Worm (Caenorhabditis elegans): Measurements from ENCODE around the gene lgc-17.

Gene lgc-17

DNA sequence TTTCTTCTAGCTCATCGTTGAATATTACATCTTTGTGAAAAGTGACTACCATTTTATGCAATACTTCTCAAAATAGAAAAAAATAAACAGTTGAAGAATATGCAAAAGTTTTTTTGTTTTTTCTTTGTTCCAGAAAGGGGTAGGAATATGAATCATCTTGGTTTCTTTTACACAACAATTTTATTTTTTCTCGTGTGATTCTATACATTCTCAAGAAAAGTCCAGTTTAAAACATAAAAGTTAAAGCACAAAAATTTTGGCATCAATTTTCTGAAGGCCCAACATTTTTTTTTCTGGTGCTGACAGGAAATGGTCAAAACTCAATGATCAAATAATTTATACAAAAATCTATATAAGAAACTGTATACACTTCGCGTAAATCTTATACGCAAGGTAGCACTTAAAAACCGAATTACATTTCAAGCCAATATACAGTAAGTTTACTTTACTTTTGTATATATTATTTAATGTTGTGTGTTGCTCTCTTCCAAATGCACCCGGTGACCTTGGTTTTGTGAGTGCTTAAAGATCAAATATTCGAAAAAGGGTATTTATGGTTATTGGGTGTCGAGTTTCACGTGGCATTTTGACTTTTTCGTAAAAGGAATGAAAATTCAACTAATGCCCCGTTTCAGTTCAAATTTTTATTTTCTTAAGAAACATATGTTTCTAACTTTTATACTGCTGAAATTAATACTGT, 12.7 kb upstream of the lgc-17 start, which contains the start of the genes W03G11.2 and lgc-13:
Gene W03G11.2 (minus strand): TSS at position 101 of the 700 bp plus-strand sequence.
Gene lgc-13 (plus strand): TSS at position 650 of the 700 bp plus-strand sequence.
- TF ChIP-seq dao-5 (tag; optimal IDR thresholded peaks at IDR 0.05) (no peak), him-1 (tag; optimal IDR thresholded peaks at IDR 0.05) (no peak), W03F9.2 (tag; optimal IDR thresholded peaks at IDR 0.05) (no peak)

- TF ChIP-seq W03F9.2 (tag; optimal IDR thresholded peaks at IDR 0.05) = no peak
- TF ChIP-seq dao-5 (tag; optimal IDR thresholded peaks at IDR 0.05) = no peak
- TF ChIP-seq him-1 (tag; optimal IDR thresholded peaks at IDR 0.05) = no peak
Observed at ce11 chrX:12111213-12111612, 10.2 kb upstream of the lgc-17 start, which contains the start of gene lgc-14. lgc-14 (plus strand) TSS chrX:12111513.

DNA sequence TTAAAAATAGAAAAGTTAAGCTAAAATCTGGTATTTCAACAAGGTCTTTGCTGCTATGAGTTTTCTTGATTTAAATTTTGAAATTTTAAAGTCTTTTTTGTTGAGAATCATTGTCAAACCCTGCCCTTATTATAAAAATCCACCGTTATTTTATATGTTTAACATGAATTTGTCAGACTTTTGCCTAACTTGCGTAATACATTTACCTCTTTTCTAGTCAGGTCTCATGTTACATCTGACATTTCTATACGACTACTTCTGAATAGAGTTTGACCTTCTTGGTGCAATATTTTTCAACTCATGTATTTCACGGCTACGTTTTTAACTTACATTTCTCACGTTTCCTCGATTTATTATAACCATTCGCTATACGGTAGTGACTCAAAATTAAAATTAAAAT, 7.4 kb upstream of the lgc-17 start, which contains the start of gene lgc-15:
Gene lgc-15 (plus strand): TSS at position 301 of the 400 bp plus-strand sequence.
- TF ChIP-seq dao-5 (tag; optimal IDR thresholded peaks at IDR 0.05) = no peak
- TF ChIP-seq him-1 (tag; optimal IDR thresholded peaks at IDR 0.05) = no peak
- TF ChIP-seq W03F9.2 (tag; optimal IDR thresholded peaks at IDR 0.05) = no peak

DNA sequence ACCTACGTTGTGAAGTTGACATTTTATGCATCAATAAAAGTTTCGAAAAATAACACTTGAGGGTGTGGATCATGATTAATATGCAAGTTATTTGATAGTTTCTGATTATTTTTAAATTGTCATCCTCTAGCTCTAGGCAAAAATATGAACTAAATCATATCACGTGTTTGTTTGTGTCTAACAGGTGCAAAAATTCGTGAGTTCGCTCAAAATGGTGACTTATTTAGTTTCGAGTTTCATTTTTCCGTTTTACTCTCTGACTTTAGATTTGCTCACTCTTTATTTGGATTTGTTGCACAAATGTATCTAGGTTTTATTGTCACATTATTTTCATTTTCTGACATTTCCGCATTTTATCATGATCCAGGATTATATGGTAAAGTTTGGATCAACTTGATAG, 3.0 kb upstream of the lgc-17 start, which contains the start of gene lgc-16:
Gene lgc-16 (plus strand): TSS at position 301 of the 400 bp plus-strand sequence.
- TF ChIP-seq him-1 (tag; optimal IDR thresholded peaks at IDR 0.05) (no peak), W03F9.2 (tag; optimal IDR thresholded peaks at IDR 0.05) (no peak)

ce11 chrX:12123152-12123551, 1.8 kb downstream of the lgc-17 start, which contains the start of gene T01H10.11:
T01H10.11 (plus strand) TSS chrX:12123452.
- TF ChIP-seq dao-5 (tag; optimal IDR thresholded peaks at IDR 0.05) (no peak), him-1 (tag; optimal IDR thresholded peaks at IDR 0.05) (no peak), W03F9.2 (tag; optimal IDR thresholded peaks at IDR 0.05) (no peak)

DNA sequence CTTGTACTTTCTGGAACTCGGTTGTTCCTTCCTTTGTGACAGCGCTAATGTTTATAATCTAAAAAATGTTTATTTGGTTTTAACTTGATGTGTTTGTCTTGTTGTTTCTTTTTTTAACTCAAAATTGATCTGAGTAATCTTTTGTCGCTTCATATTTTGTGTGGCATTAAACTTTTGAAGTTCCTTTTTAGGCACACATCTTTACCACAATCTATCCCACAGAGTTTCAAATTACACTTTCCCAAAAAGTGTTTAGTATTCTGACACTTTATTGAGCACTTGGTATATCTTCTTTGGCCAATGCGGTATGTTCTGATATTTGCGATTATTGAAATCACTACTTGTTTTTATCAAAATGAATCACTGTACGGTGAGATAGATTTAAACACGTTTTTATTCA, 3.9 kb downstream of the lgc-17 start, which contains the start of gene lgc-18:
Gene lgc-18 (plus strand): TSS at position 301 of the 400 bp plus-strand sequence.
- TF ChIP-seq dao-5 (tag; optimal IDR thresholded peaks at IDR 0.05) = no peak
- no peak for TF ChIP-seq him-1 (tag; optimal IDR thresholded peaks at IDR 0.05)
- no peak for TF ChIP-seq W03F9.2 (tag; optimal IDR thresholded peaks at IDR 0.05)

DNA sequence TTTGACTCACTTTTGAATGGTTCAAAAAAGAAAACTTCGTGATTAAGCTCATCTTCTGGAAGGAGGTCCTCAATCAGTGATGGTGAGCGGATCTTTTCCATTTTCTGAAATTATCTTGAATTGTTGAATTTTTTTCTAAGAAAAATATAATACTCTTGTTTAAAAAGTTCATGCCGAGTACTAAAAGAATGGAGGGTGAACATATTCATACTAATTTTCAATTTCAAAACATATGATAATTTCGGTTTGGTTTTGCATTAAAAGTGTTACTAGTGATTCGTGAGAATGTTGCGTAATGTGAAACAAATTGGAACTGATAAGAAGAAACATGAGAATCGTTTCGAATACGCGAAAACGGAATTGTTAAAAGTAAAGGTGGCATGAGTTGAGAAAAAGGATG, 19.7 kb downstream of the lgc-17 start, which contains the start of gene lyst-1:
Gene lyst-1 (minus strand): TSS at position 101 of the 400 bp plus-strand sequence.
- TF ChIP-seq dao-5 (tag; optimal IDR thresholded peaks at IDR 0.05) = no peak
- TF ChIP-seq him-1 (tag; optimal IDR thresholded peaks at IDR 0.05) = no peak
- TF ChIP-seq W03F9.2 (tag; optimal IDR thresholded peaks at IDR 0.05) = no peak

ce11 chrX:12142569-12142968, 21.2 kb downstream of the lgc-17 start, which contains the start of gene M153.3:
M153.3 (plus strand) TSS chrX:12142869.
- TF ChIP-seq him-1 (tag; optimal IDR thresholded peaks at IDR 0.05) (no peak), W03F9.2 (tag; optimal IDR thresholded peaks at IDR 0.05) (no peak), dao-5 (tag; optimal IDR thresholded peaks at IDR 0.05) (no peak)

ce11 chrX:12143693-12144092, 22.3 kb downstream of the lgc-17 start, which contains the start of gene M153.5:
M153.5 (plus strand) TSS chrX:12143993.
- no peak for TF ChIP-seq him-1 (tag; optimal IDR thresholded peaks at IDR 0.05)
- TF ChIP-seq dao-5 (tag; optimal IDR thresholded peaks at IDR 0.05) = no peak
- no peak for TF ChIP-seq W03F9.2 (tag; optimal IDR thresholded peaks at IDR 0.05)

DNA sequence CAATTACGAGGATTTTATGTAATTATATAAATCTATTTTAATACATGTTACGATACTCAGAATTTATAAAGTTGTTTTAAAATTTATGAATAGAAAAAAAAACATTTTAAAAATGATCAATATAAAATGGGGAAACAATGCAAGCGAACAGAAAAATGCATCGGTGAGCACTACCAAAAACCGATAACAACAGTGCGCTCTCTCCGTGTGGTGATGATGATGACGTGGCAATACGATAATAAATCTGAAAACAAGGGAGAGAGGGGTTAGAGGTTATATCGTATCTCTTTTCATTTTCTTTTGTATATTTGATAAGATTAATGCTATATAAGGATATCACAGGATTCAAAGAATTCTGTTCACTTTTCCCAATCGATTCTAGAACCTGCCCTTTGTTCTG, 24.5 kb downstream of the lgc-17 start:
- TF ChIP-seq him-1 (tag; optimal IDR thresholded peaks at IDR 0.05) = no peak
- TF ChIP-seq dao-5 (tag; optimal IDR thresholded peaks at IDR 0.05) = no peak
- TF ChIP-seq W03F9.2 (tag; optimal IDR thresholded peaks at IDR 0.05) = no peak

DNA sequence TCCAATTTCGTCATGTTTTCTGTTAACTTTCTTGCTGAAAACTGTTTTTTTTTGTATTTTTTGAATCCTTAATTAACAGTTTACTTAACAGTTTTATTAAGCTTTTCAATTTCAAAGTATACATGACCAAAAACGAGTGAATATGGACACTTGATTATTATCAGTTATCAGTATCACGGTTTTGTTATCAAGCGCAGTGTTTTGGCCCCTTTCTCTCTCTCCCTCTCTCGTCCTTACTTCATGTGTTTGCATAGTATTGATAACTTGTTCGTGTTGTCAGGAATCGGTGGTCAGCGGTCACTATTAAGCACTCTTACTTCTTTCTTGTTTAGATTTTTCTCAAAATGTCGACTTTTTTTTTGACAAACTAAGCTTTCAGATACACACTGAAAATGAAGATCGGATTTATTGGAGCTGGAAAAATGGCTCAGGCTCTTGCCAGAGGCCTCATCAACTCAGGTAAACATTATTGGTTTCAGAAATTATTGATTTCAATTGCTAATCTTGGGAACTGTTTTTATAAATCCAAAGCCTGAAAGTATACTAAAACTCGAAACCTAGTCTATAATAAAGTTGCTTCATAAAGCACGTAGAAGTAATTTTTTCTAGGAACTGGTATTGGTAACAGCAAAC, 25.2 kb downstream of the lgc-17 start, which contains the start of gene pycr-1:
Gene pycr-1 (plus strand): TSS at position 380 of the 633 bp plus-strand sequence.
- TF ChIP-seq him-1 (tag; optimal IDR thresholded peaks at IDR 0.05) (no peak), W03F9.2 (tag; optimal IDR thresholded peaks at IDR 0.05) (no peak), dao-5 (tag; optimal IDR thresholded peaks at IDR 0.05) (no peak)

ce11 chrX:12149638-12150137, 28.3 kb downstream of the lgc-17 start, which contains the start of gene znf-474:
znf-474 (plus strand) TSS chrX:12149924.
- no peak for TF ChIP-seq W03F9.2 (tag; optimal IDR thresholded peaks at IDR 0.05)
- no peak for TF ChIP-seq dao-5 (tag; optimal IDR thresholded peaks at IDR 0.05)
- no peak for TF ChIP-seq him-1 (tag; optimal IDR thresholded peaks at IDR 0.05)

ce11 chrX:12154055-12154898, 32.9 kb downstream of the lgc-17 start, which contains the start of gene mfsd-11:
mfsd-11 (minus strand) TSS chrX:12154105.
- TF ChIP-seq dao-5 (tag; optimal IDR thresholded peaks at IDR 0.05) (no peak), W03F9.2 (tag; optimal IDR thresholded peaks at IDR 0.05) (no peak), him-1 (tag; optimal IDR thresholded peaks at IDR 0.05) (no peak)

Measured in whole organism, L4/young adult.